Fruit fly (Drosophila melanogaster): ENCODE measurements around the gene CG13376.

CG13376 gene

DNA sequence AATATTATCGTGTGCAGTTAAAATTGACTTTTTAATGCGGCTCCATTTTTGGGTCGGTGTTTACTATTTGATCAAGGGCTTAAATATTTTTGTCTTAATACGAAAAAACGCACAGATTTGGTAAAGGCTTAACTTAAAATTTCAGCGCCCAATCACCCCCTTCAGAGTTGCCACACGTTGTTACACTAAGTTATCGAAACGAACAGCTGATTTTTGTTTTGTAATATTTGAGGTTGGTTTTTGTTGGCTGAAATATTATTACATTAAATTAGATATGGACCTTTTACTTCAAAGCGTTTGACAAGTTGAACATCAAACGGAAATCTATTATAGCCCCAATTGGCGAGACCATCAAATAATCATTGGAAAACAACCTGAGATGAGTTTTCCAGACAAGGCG, 12.1 kb downstream of the CG13376 start, which contains the start of gene CG42376:
Gene CG42376, plus strand, starts transcription at position 187 of the 400 bp plus-strand sequence.
- no peak for TF ChIP-seq CG11617 (GFP tag; optimal IDR thresholded peaks at IDR 0.05)
- TF ChIP-seq cic (GFP tag; optimal IDR thresholded peaks at IDR 0.05) = no peak
- peak; percentile 91 for TF ChIP-seq CG14711 (tag; optimal IDR thresholded peaks at IDR 0.05)
- TF ChIP-seq CG7101 (tag; optimal IDR thresholded peaks at IDR 0.05) = no peak
- no peak for TF ChIP-seq CG5204 (GFP tag; optimal IDR thresholded peaks at IDR 0.05)
- peak; percentile 72 for TF ChIP-seq kay (GFP tag; ENCODE audit: borderline replicate concordance)
- peak; percentile 45 for TF ChIP-seq bab1 (GFP tag; optimal IDR thresholded peaks at IDR 0.05)
- no peak for TF ChIP-seq pad (GFP tag; optimal IDR thresholded peaks at IDR 0.05)

DNA sequence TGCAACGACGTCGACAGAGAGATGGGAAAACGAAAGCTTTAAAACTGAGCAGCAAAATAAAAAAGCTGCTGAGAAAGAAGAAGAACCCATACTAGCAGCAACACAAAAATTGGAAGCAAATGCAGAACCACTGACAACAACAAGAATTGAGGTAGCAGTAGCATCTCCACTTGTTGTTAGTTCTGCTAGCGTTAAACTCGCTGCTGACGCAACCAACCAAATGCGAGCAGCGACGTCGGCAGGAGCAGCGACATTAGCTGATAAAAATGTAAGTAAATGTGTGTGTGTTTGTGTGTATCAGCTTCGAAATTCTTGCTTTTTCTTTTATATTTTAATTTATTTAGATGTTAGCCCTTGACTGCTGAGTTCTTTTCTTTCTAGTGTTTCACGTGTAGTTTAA, 19.5 kb downstream of the CG13376 start:
- TF ChIP-seq Clk (GFP tag; optimal IDR thresholded peaks at IDR 0.05) (no peak), Crg-1 (GFP tag; optimal IDR thresholded peaks at IDR 0.05) (no peak), tj (GFP tag; optimal IDR thresholded peaks at IDR 0.05) (no peak), cnc (optimal IDR thresholded peaks at IDR 0.05) (no peak), CG7101 (tag; optimal IDR thresholded peaks at IDR 0.05) (no peak), kay (GFP tag; ENCODE audit: borderline replicate concordance) (no peak), pad (GFP tag; optimal IDR thresholded peaks at IDR 0.05) (no peak), CG5204 (GFP tag; optimal IDR thresholded peaks at IDR 0.05) (no peak), bab1 (GFP tag; optimal IDR thresholded peaks at IDR 0.05) (no peak), CG12768 (GFP tag; optimal IDR thresholded peaks at IDR 0.05) (no peak), cic (GFP tag; optimal IDR thresholded peaks at IDR 0.05) (no peak)

DNA sequence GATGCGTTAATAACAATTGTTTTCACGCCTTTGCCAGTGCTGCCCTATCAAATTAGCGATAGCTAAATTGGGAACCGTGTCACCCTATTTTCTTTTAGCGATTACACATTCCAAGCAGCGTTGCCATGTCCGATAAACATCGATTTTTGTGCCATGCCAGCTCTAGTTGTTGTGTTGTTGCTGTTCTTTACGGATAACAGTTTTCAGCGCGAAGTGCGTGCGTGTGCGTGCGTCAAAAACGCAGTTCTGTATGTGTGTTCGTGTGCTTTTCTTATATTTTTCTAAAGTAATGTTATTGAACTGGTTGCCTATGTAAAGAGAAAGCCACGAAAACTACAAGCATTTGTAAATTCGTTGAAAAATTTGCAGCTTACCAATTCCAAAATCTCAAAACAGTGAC, 21.0 kb downstream of the CG13376 start, which contains the start of the genes CG3038 and G9a:
Gene CG3038, minus strand, starts transcription at position 55 of the 400 bp plus-strand sequence.
Gene G9a, plus strand, starts transcription at position 177 of the 400 bp plus-strand sequence.
- peak; percentile 92 for TF ChIP-seq bab1 (GFP tag; optimal IDR thresholded peaks at IDR 0.05)
- peak; percentile 16 for TF ChIP-seq CG7101 (tag; optimal IDR thresholded peaks at IDR 0.05)
- TF ChIP-seq tj (GFP tag; optimal IDR thresholded peaks at IDR 0.05) = no peak
- TF ChIP-seq CG1620 (GFP tag; optimal IDR thresholded peaks at IDR 0.05) = peak; percentile 64
- peak; percentile 88 for TF ChIP-seq ovo (GFP tag; optimal IDR thresholded peaks at IDR 0.05)
- TF ChIP-seq pad (GFP tag; optimal IDR thresholded peaks at IDR 0.05) = peak; percentile 24
- peak; percentile 4 for TF ChIP-seq toe (GFP tag; optimal IDR thresholded peaks at IDR 0.05)
- TF ChIP-seq Mnt (GFP tag; optimal IDR thresholded peaks at IDR 0.05) = peak; percentile 55
- peak; percentile 14 for TF ChIP-seq CG14711 (tag; optimal IDR thresholded peaks at IDR 0.05)
- TF ChIP-seq CG12768 (GFP tag; optimal IDR thresholded peaks at IDR 0.05) = no peak
- no peak for TF ChIP-seq CG7045 (GFP tag; optimal IDR thresholded peaks at IDR 0.05)
- TF ChIP-seq CG11617 (GFP tag; optimal IDR thresholded peaks at IDR 0.05) = no peak
- TF ChIP-seq CG5204 (GFP tag; optimal IDR thresholded peaks at IDR 0.05) = no peak
